Fruit fly (Drosophila melanogaster) Kc167 (cell line): ENCODE measurements around the gene CG5181.

ENCODE experiments used
- Myc ChIP-seq: fragments of >200 bp; optimal IDR thresholded peaks from 2 replicates; lab custom pipeline; 2017; ENCODE audit warnings: missing external identifiers
- Sin3A ChIP-seq: fragments of >200 bp; optimal IDR thresholded peaks from 2 replicates; lab custom pipeline; 2018; ENCODE audit warnings: missing external identifiers
- h ChIP-seq: fragments of >200 bp; optimal IDR thresholded peaks from 3 replicates; lab custom pipeline; 2018; ENCODE audit warnings: missing external identifiers
- insv ChIP-seq: fragments of >200 bp; optimal IDR thresholded peaks from 3 replicates; lab custom pipeline; 2018; ENCODE audit warnings: missing external identifiers
- psq ChIP-seq: fragments of >200 bp; optimal IDR thresholded peaks from 2 replicates; lab custom pipeline; 2017; ENCODE audit warnings: missing external identifiers
- ttk ChIP-seq: sonication (Bioruptor generic); optimal IDR thresholded peaks from 2 replicates; lab custom pipeline; 2017; ENCODE audit warnings: missing external identifiers

The CG5181 gene

DNA sequence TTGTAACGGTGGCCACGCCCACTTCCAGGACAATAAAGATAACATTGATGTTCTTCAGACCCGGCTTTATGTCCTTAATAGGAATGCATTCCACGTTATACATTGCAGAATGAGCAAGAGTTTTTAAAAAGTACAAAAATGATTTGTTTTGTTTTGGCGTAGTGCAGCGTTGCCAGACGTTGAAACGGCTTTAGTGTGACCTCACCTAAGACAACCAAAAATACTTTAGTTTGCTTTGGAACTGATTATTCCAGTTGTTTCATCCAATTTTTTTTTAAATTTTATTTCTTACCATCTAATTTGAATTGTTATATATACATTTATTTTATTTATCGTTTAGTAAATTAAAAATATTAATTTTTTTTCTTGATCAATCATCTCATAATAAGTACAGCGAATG, at the start of gene CG5181:
TSS of gene CG5181 (minus strand) at position 208 of the 400 bp plus-strand sequence.
- TF ChIP-seq insv (no peak), ttk (lab: Kevin White, UChicago) (no peak), Sin3A (lab: Kevin White, UChicago) (no peak), h (lab: Kevin White, UChicago) (no peak), Myc (lab: Kevin White, UChicago) (no peak), psq (lab: Kevin White, UChicago) (no peak)

DNA sequence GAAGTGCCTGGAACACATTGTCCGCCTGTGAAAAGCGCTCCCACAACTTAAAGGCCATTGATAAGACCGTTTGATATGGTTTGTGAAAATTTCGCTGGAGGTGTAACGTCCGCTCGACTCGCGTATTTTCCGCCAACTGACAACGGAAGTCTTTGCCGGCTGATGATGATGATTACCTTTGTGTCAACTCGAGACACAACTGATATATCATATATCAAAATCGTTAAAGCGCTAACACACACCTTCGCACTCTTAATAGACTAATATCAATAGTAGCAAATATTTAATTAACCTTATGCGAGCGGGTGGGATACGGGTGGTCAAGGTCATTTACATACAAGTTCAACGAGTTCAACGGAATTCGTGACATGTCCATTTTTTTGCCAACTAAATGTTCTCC, 44.5 kb upstream of the CG5181 start, which contains the start of gene Gr28a:
TSS of gene Gr28a (minus strand) at position 101 of the 400 bp plus-strand sequence.
- TF ChIP-seq insv (no peak), h (lab: Kevin White, UChicago) (no peak), psq (lab: Kevin White, UChicago) (no peak), ttk (lab: Kevin White, UChicago) (no peak), Sin3A (lab: Kevin White, UChicago) (no peak)

DNA sequence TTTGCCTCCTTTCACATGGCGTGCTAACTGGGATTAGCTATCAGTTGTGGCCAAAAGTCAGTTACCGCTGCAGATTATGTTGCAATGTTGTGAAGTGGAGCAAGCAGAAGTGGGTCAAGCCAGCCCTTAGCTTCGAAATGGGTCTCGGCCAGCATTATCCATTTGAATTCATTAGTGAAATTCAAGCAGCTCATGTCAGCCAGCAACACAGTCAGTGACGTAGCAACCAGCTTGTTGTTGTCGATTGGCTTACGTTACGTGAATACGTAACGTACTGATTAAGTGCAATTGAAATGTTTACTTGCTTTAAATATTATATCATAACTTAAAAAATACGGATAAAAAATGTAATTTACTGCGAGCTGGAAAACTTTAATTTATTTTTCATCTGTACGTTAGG, 42.5 kb upstream of the CG5181 start:
- no peak for TF ChIP-seq Myc (lab: Kevin White, UChicago)
- no peak for TF ChIP-seq ttk (lab: Kevin White, UChicago)
- TF ChIP-seq insv = no peak
- no peak for TF ChIP-seq h (lab: Kevin White, UChicago)
- no peak for TF ChIP-seq psq (lab: Kevin White, UChicago)
- no peak for TF ChIP-seq Sin3A (lab: Kevin White, UChicago)

DNA sequence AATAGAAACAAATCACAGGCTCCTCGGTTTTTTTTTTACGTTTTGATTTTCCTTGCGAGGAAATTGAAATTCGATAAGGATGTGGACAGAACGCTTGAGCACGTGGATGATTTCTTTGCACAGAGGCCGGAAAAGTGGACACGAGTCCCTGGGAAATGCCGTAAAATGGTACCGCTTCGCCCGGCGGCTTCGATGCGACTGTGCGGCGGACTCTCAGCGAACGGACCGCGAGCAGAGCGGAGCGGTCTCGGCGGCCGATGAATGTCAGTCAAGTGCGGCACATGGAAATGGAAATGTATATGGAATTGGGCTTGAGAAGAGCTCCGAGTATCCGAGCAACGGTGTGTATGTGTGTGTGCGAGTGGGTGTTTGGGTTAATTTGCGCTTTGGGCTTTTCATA, 41.4 kb upstream of the CG5181 start, which contains the start of gene santa-maria:
TSS of gene santa-maria (minus strand) at position 279 of the 400 bp plus-strand sequence.
- TF ChIP-seq psq (lab: Kevin White, UChicago) (no peak), ttk (lab: Kevin White, UChicago) (no peak), Sin3A (lab: Kevin White, UChicago) (no peak), insv (no peak), Myc (lab: Kevin White, UChicago) (no peak), h (lab: Kevin White, UChicago) (no peak)

DNA sequence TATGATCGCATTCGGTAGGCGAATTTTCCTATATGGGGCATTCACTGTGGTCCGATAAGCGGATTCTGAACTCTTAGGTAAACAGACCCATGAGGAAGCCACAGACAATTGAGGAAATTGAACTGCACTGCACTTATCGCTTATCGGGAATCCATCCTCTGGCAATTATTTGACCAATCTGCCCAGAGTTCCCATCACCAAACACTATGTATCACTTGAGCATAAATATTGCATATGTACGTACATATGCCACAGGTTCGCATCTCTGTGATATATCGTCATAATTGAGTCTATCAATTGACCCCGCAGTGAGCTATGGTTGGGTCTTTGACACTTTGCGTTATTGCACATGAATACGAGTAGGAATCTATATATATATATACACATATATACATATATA, 38.8 kb upstream of the CG5181 start:
- no peak for TF ChIP-seq psq (lab: Kevin White, UChicago)
- no peak for TF ChIP-seq ttk (lab: Kevin White, UChicago)
- TF ChIP-seq h (lab: Kevin White, UChicago) = no peak
- TF ChIP-seq Sin3A (lab: Kevin White, UChicago) = no peak
- no peak for TF ChIP-seq insv
- no peak for TF ChIP-seq Myc (lab: Kevin White, UChicago)

DNA sequence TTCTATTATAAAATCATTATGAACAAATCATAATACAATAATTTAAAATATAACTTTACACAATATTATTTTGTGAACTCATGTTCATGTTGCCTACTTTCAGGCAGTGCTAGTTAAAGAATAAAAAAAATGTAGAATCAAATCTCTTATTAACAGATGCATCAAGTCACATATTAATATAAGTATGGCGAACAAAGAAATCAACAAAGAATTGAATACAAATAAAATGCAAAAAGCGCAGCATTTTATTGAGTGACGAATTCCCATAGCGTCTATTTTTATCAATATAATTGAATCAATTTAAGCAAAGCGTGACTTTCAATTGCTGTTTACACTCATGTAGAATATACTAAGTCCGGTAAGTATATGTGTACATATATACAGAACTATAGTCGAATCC, 38.2 kb upstream of the CG5181 start:
- no peak for TF ChIP-seq Myc (lab: Kevin White, UChicago)
- TF ChIP-seq Sin3A (lab: Kevin White, UChicago) = no peak
- no peak for TF ChIP-seq insv
- TF ChIP-seq h (lab: Kevin White, UChicago) = no peak
- no peak for TF ChIP-seq psq (lab: Kevin White, UChicago)
- no peak for TF ChIP-seq ttk (lab: Kevin White, UChicago)

DNA sequence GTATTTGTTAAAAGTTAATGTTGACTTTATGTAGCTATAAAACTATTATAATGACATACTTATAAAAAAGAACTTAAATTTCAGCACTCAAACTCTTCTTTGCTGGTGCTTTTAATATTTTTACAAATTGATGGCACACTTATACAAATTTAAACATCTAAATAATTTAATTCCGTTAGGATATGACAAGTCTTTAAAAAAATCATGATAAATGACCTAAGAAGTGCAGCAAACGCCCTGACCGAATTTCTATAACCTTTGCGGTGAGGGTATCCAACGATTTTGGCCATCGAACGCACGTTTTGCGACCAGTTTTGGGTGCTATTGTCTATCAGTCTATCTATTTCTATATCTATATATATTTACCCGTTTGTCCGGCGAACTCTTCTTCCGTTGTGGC, 33.3 kb upstream of the CG5181 start:
- TF ChIP-seq Myc (lab: Kevin White, UChicago) = no peak
- no peak for TF ChIP-seq Sin3A (lab: Kevin White, UChicago)
- no peak for TF ChIP-seq psq (lab: Kevin White, UChicago)
- TF ChIP-seq insv = no peak
- TF ChIP-seq ttk (lab: Kevin White, UChicago) = no peak
- TF ChIP-seq h (lab: Kevin White, UChicago) = no peak

DNA sequence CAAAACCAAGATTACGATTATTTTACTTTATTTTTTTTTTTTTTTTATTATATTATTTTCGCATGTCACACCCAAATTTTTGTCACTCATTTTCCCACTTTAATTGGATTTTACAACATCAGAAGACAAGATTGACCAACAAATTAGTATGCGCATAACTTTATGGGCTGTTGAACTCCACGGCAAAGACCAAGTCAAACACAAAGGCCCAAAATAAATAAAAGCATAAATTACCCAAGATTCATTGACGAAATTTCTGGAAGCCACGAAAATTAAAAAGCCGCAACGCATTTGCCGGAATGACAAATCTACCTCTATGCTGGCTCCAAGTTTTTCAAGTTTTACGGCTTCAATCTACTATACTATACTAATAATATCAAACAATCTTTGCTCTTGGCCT, 32.5 kb upstream of the CG5181 start:
- no peak for TF ChIP-seq h (lab: Kevin White, UChicago)

DNA sequence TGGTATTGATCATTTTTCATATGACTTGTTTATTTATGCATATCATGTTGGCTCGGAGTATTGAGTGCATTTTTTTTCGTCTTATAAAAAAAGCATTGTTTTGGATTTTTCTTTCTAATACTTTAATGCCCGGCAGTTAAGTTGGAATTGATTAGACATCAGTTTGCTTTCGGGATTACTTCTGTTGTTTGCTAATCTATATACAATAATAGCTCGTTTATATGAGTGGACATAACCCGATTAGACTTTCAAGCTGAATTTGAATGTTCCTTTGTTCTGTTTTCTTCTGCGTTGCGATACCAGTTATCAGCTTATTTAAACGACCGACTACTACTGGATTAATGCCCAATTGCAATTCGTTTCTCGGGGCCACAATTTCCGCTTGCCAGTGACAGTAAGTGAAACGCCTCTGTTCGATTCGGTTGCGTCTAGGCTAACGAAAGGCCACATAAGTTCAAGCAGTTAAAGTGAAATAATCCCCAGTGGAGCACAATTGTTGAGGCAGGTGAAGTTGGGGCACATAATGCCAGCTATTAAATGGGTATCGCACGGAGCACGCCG, 30.9 kb upstream of the CG5181 start:
- TF ChIP-seq Myc (lab: Kevin White, UChicago) (no peak), h (lab: Kevin White, UChicago) (no peak), insv (no peak), Sin3A (lab: Kevin White, UChicago) (no peak), ttk (lab: Kevin White, UChicago) (no peak)

DNA sequence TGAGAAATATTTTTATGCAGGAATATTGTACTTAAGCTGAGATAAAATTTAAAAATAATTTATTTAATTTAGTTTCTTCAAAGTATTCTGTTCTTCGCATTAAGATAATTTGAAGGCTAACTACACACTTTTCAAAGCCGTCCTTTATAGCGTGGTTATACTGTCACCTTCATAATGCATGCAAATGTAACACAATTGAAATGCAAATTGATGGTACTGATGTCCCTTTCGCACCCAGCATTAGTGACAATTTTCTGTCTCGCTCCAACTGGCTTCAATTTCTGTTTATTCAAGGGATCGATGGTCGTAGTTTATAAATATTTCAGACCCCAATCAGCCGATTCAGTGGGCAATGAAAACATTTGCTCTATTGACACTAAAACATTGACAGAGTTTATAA, 28.9 kb upstream of the CG5181 start:
- TF ChIP-seq h (lab: Kevin White, UChicago) = no peak
- no peak for TF ChIP-seq Myc (lab: Kevin White, UChicago)
- TF ChIP-seq ttk (lab: Kevin White, UChicago) = no peak
- TF ChIP-seq Sin3A (lab: Kevin White, UChicago) = no peak
- no peak for TF ChIP-seq psq (lab: Kevin White, UChicago)
- no peak for TF ChIP-seq insv

DNA sequence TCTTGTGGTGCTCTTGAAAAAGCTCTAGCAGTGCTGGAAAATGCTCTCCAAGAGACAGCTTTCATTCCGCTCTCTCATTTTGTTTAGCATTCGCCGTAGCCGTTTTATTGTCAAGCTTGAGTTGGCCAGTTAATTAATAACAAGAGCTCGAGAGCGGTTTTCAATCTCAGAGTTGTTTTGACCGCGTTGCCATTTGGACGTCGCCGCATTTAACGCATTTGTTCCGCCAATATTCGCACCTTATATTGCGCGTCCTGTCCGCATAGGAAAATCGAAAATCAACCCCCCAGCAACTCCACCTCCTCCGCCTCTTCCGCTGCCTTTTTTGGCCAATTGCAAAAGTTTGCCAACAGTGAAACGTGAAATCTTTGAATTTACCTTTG, 27.7 kb upstream of the CG5181 start, which contains the start of gene CG5973:
TSS of gene CG5973 (plus strand) at position 168 of the 383 bp plus-strand sequence.
- TF ChIP-seq insv (no peak), ttk (lab: Kevin White, UChicago) (no peak), psq (lab: Kevin White, UChicago) (no peak), h (lab: Kevin White, UChicago) (no peak), Myc (lab: Kevin White, UChicago) (no peak), Sin3A (lab: Kevin White, UChicago) (no peak)

DNA sequence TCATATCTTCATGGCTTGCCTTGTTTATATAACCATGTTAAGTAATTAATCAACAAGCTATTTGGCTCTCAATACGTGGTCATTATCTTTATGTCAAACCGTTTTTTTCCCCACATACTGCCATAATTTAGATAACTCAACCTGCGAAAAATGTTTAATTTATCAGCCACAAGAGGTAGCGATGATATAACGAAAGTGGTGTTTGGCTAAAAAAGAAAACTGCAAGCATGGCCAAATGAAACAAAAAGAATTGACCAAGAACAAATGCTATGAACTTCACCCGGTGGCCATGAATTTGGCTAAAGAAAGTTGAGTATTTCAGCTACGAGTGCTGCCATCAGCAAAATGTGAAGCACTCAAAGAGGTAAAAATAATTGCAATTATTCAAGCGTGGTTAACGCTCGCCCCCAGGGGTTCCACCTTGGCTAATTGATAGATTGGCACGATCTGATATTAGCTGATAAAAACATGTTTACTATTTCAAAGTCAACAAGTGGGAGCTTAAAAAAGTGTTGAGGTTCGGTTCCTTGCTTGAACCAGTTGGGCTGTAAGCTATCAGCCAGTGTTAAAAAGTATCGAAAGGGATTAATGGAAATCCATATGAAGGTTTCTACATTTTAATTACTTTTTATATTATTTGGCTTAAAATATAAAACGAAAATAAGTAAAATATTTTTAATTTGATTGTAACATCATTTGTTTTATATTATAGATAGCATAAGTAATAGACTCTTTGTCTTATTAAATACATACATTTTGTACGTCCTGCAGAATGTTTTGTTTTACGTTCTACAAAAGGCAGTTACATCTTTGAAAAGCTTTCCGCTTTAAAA, 27.1 kb upstream of the CG5181 start:
- TF ChIP-seq psq (lab: Kevin White, UChicago) (no peak), Myc (lab: Kevin White, UChicago) (no peak), insv (no peak)
